Worm (Caenorhabditis elegans): ENCODE results near the gene pqn-31.

ce11 chrV:9088758-9089157 lies 20.6 kb upstream of the pqn-31 start:
- no peak for TF ChIP-seq snpc-4 (GFP tag; optimal IDR thresholded peaks at IDR 0.05)
- TF ChIP-seq snpc-4 (tag; optimal IDR thresholded peaks at IDR 0.05) = no peak
- TF ChIP-seq zfh-2 (GFP tag; conservative IDR thresholded peaks at IDR 0.05) = no peak
- no peak for TF ChIP-seq F23B12.7 (tag; optimal IDR thresholded peaks at IDR 0.05; ENCODE audit: insufficient read depth)
- TF ChIP-seq unc-62 (GFP tag; optimal IDR thresholded peaks at IDR 0.05) = no peak
- TF ChIP-seq madf-3 (GFP tag; IDR thresholded peaks at IDR 0.05) = no peak
- TF ChIP-seq ekl-4 (GFP tag; IDR thresholded peaks at IDR 0.05) = no peak
- no peak for TF ChIP-seq Y53G8AR.9 (GFP tag; conservative IDR thresholded peaks at IDR 0.05)
- no peak for TF ChIP-seq C17E4.6 (GFP tag; IDR thresholded peaks at IDR 0.05)
- TF ChIP-seq him-1 (tag; optimal IDR thresholded peaks at IDR 0.05) = no peak
- TF ChIP-seq T26A5.8 (tag; optimal IDR thresholded peaks at IDR 0.05) = no peak
